Fruit fly (Drosophila melanogaster): ENCODE data around the gene nsl1.

DNA sequence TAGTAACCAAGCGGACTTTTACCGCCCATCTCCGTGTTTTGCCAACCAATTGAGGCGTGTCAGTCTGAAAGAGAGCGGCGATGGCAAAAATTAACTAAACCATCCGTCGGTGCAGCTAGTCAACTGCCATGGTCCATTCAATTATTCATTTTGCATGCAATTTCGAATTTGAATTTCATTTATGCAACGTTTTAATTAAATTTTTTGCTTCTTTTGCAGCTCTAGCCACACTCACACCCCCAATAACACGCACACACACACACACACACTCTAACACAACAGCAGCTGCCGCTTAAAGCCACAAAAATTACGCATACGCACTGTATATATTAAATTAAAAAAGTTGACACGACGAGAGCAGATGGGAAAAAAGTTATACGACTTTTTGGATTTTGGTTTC, 24.7 kb upstream of the nsl1 start:
- TF ChIP-seq CTCF (optimal IDR thresholded peaks at IDR 0.05) = no peak
- TF ChIP-seq CG8478 (optimal IDR thresholded peaks at IDR 0.05) = no peak
